Worm (Caenorhabditis elegans): Measurements from ENCODE around the gene K11H3.8.

Gene K11H3.8

DNA sequence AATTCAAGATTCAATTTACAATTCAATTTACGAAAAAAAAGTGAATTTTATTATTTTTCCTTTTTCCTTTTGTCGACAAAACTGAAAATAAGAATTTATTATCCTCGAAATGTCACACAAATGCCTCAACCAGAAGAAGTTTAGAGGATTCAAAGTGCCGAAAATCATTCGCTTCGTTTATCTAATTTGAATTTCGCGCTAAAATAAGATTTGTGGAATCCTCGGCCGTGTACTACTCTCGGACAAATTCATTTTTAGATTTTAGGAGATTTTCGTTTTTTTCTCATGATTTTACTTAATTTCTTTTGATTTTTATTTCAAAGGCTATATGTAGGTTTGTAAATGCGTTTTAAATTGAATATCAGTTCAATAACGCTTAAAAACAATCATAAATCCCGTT lies 13.6 kb downstream of the K11H3.8 start:
- TF ChIP-seq ZK546.5 (tag; optimal IDR thresholded peaks at IDR 0.05), result no peak
- no peak for TF ChIP-seq mml-1 (tag; optimal IDR thresholded peaks at IDR 0.05)
- TF ChIP-seq ceh-28 (tag; optimal IDR thresholded peaks at IDR 0.05), result no peak
- no peak for TF ChIP-seq R02D3.7 (tag; optimal IDR thresholded peaks at IDR 0.05)
- TF ChIP-seq jun-1 (tag; optimal IDR thresholded peaks at IDR 0.05), result no peak
- TF ChIP-seq nhr-67 (tag; optimal IDR thresholded peaks at IDR 0.05), result no peak
- no peak for TF ChIP-seq nfya-1 (tag; optimal IDR thresholded peaks at IDR 0.05; ENCODE audit: insufficient read depth)
- no peak for TF ChIP-seq tbx-2 (tag; optimal IDR thresholded peaks at IDR 0.05)
- no peak for TF ChIP-seq hmg-11 (tag; optimal IDR thresholded peaks at IDR 0.05)
- no peak for TF ChIP-seq mdl-1 (tag; optimal IDR thresholded peaks at IDR 0.05)
- no peak for TF ChIP-seq elt-1 (tag; optimal IDR thresholded peaks at IDR 0.05)
- no peak for TF ChIP-seq sea-2 (GFP tag; optimal IDR thresholded peaks at IDR 0.05)
- TF ChIP-seq elt-2 (tag; optimal IDR thresholded peaks at IDR 0.05), result no peak

DNA sequence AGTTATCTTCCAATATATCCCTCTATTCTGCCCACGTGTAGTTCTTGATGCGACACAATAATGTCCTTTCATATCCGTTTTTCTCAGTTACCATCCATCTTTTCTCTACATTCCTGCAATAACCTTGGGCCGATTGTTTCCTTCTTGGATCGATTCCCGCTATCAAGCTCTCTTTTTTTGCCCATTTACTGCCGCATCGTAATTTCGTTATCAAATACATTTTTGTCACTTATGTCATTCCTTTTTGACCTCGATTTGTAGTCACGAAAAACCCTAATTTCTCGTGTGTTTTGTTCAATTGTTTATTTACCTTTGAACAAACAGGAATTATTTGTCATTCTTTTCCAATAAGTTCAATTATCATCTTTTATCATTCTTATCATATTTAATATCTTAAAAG lies 15.0 kb downstream of the K11H3.8 start:
- TF ChIP-seq elt-2 (tag; optimal IDR thresholded peaks at IDR 0.05), result peak; percentile 77
- TF ChIP-seq ceh-16 (tag; optimal IDR thresholded peaks at IDR 0.05), result no peak
- peak in 2 of 3 experiments; percentile 9 to 57 for TF ChIP-seq elt-3 (tag; optimal IDR thresholded peaks at IDR 0.05)
- TF ChIP-seq egl-5 (tag; optimal IDR thresholded peaks at IDR 0.05), result no peak
- peak; percentile 67 for TF ChIP-seq skn-1 (tag; optimal IDR thresholded peaks at IDR 0.05)
- TF ChIP-seq pha-4 (tag; optimal IDR thresholded peaks at IDR 0.05), result peak; percentile 75
- peak; percentile 82 for TF ChIP-seq pqm-1 (tag; optimal IDR thresholded peaks at IDR 0.05)
- TF ChIP-seq daf-12 (tag; optimal IDR thresholded peaks at IDR 0.05), result no peak
- peak; percentile 59 for TF ChIP-seq ceh-28 (tag; optimal IDR thresholded peaks at IDR 0.05)
- TF ChIP-seq nhr-12 (tag; optimal IDR thresholded peaks at IDR 0.05), result no peak

DNA sequence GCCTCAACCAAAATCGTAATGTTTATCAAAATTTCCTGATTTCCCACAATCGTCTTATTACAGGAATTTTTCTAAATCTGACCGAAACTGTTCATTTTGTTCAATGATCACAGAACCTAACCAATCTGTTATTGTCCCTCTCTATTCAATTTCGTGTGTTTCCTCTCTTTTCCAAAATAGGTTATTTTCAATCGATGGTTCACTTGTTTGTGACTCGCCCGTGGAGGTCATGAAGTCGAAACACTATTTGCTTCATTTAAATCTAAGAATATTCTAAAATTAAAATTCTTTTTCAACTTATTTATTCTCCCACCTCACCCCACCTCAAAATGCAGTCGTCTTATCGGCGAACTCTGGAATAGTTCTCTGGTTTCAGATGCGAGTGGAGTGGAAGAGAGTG lies 15.9 kb downstream of the K11H3.8 start:
- no peak for TF ChIP-seq ama-1 (optimal IDR thresholded peaks at IDR 0.05)
- peak; percentile 21 for TF ChIP-seq elt-2 (tag; optimal IDR thresholded peaks at IDR 0.05)
- TF ChIP-seq eor-1 (tag; optimal IDR thresholded peaks at IDR 0.05), result no peak
- TF ChIP-seq daf-12 (tag; optimal IDR thresholded peaks at IDR 0.05), result no peak
- peak; percentile 49 for TF ChIP-seq pqm-1 (tag; optimal IDR thresholded peaks at IDR 0.05)
- TF ChIP-seq ZK546.5 (tag; optimal IDR thresholded peaks at IDR 0.05), result no peak
- no peak for TF ChIP-seq nhr-12 (tag; optimal IDR thresholded peaks at IDR 0.05)

DNA sequence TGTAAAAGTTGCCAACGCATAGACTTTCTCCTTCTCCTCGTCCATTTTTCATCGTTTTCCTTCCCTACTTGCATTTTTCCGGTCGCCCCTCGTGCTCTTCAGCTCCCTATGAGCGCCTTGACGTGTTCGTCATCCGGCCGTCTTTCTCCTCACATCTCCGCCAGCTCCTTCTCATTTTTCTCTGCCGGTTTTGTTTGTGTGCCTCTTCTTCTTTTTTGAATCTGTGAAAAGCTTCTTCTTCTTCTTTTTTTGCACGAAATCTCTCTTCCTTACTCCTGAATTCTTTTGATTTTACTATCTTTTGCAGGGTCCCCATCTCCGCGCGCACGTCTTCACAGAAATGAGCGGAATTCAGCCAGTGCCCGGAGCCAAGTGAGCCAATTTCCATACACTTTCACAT lies 16.6 kb downstream of the K11H3.8 start, which contains the start of gene K11H3.3:
K11H3.3 (plus strand) TSS at position 308 of the 400 bp plus-strand sequence.
- TF ChIP-seq R02D3.7 (tag; optimal IDR thresholded peaks at IDR 0.05) (no peak), lin-39 (tag; optimal IDR thresholded peaks at IDR 0.05) (peak; percentile 49), nhr-76 (tag; optimal IDR thresholded peaks at IDR 0.05) (no peak), tbx-2 (tag; optimal IDR thresholded peaks at IDR 0.05) (no peak), fkh-2 (tag; optimal IDR thresholded peaks at IDR 0.05) (no peak)

DNA sequence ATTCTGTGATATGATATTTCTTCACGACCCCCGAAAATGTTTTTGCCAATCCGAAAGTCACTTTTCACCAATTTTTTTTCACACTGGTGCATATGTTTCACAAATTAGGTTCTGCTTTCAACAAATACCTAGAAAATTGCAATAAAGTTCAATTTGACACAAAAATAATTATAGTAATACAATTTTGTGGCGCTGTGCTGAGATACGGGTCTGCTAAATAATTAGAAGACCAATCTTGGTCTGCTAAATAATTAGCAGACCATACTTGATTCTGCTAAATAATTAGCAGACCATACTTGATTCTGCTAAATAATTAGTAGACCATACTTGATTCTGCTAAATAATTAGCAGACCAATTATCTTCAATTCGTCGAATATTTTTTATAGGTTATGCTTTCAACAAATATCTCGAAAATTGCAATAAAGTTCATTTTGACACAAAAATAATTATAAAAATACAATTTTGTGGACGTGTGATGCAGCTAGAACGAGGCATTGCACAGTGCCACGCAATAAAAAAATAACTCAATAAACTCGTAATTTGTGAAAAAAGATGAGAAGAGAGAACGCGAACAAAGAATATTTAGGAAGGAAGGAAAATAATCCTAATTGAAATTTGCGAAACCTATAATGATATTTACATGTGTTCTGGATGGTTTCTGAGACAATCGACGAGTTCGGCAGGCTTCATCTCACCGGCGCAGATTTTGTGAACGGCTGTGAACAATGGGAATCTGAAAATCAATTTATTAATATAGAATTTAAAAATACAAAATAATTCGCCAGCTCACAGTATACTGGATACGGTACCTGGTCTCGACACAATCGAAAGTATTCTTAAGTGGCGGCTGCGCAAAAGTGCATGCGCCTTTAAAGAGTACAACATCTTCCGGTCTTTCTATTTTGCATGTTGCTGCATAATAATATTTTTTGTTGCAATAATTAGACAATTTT lies 19.0 kb downstream of the K11H3.8 start:
- TF ChIP-seq unc-62 (GFP tag; optimal IDR thresholded peaks at IDR 0.05) (no peak), nhr-76 (tag; optimal IDR thresholded peaks at IDR 0.05) (no peak), nhr-23 (tag; optimal IDR thresholded peaks at IDR 0.05) (no peak), unc-39 (tag; optimal IDR thresholded peaks at IDR 0.05) (no peak), fos-1 (tag; optimal IDR thresholded peaks at IDR 0.05) (no peak), nhr-237 (tag; optimal IDR thresholded peaks at IDR 0.05) (no peak), ama-1 (optimal IDR thresholded peaks at IDR 0.05) (peak; percentile 7), hmg-11 (tag; optimal IDR thresholded peaks at IDR 0.05) (no peak), snpc-4 (tag; optimal IDR thresholded peaks at IDR 0.05) (no peak), nhr-25 (tag; optimal IDR thresholded peaks at IDR 0.05) (no peak), elt-2 (tag; optimal IDR thresholded peaks at IDR 0.05) (peak; percentile 15), elt-1 (tag; optimal IDR thresholded peaks at IDR 0.05) (no peak), nfya-1 (tag; optimal IDR thresholded peaks at IDR 0.05; ENCODE audit: insufficient read depth) (no peak)
